Worm (Caenorhabditis elegans) whole organism, L4 larva: ENCODE measurements around the gene ser-7.
A peak's percentile ranks its signal among the peaks of the same experiment; 100 is the strongest.

Source experiments
- F37D6.2 ChIP-seq: sonication (generic microtip); optimal IDR thresholded peaks from 2 replicates; lab custom pipeline; 2016; ENCODE audit warnings: mild to moderate bottlenecking, missing genetic modification characterization, missing compliant biosample characterization
- T20F7.1 ChIP-seq: fragments of 200-800 bp; sonication (Bioruptor generic); optimal IDR thresholded peaks from 2 replicates; lab custom pipeline; 2018; ENCODE audit warnings: mild to moderate bottlenecking, missing genetic modification characterization, missing compliant biosample characterization
- T26A8.4 ChIP-seq: fragments of 200-800 bp; sonication (Bioruptor generic); IDR thresholded peaks from 2 replicates; pipeline ENCODE4 v1.3.6; 2022; ENCODE audit warnings: missing genetic modification characterization, missing compliant biosample characterization
- Y48G9A.11 ChIP-seq: fragments of 200-800 bp; sonication (Bioruptor generic); IDR thresholded peaks from 2 replicates; pipeline ENCODE4 v1.3.6; 2022; ENCODE audit warnings: missing genetic modification reagents, missing genetic modification characterization, missing compliant biosample characterization
- Y5F2A.4 ChIP-seq: fragments of 200-800 bp; sonication (Bioruptor generic); optimal IDR thresholded peaks from 2 replicates; lab custom pipeline; 2018; ENCODE audit warnings: mild to moderate bottlenecking, missing genetic modification characterization, missing compliant biosample characterization
- ZK337.2 ChIP-seq: fragments of 200-800 bp; sonication (Bioruptor generic); IDR thresholded peaks from 2 replicates; pipeline ENCODE4 v1.3.6; 2022; ENCODE audit warnings: missing genetic modification reagents, missing genetic modification characterization, missing compliant biosample characterization
- ZK546.5 ChIP-seq, 2 experiments: sonication (generic microtip); optimal IDR thresholded peaks; 2 replicates each; lab custom pipeline; 2017; ENCODE audit warnings: missing biosample characterization in 2 of 2, missing genetic modification characterization in 2 of 2
- aha-1 ChIP-seq: fragments of 150-350 bp; peaks from one replicate; lab custom pipeline; 2014; ENCODE audit warnings: missing biosample characterization, missing genetic modification characterization
- aly-2 ChIP-seq: sonication (generic microtip); optimal IDR thresholded peaks from 2 replicates; lab custom pipeline; 2018; ENCODE audit warnings: missing biosample characterization, missing genetic modification characterization
- ama-1 ChIP-seq: fragments of 150-350 bp; optimal IDR thresholded peaks from 2 replicates; lab custom pipeline; 2014; ENCODE audit warnings: inconsistent platforms, mixed read lengths
- arid-1 ChIP-seq: fragments of 200-800 bp; sonication (Bioruptor generic); conservative IDR thresholded peaks from 2 replicates; pipeline ENCODE4 v1.3.6; 2022; ENCODE audit warnings: missing genetic modification reagents, missing genetic modification characterization, missing compliant biosample characterization
- ceh-62 ChIP-seq: sonication (generic microtip); optimal IDR thresholded peaks from 2 replicates; lab custom pipeline; 2017; ENCODE audit warnings: missing biosample characterization, missing genetic modification characterization
- ces-1 ChIP-seq: fragments of 150-350 bp; sonication (generic microtip); optimal IDR thresholded peaks from 4 replicates; lab custom pipeline; 2014; ENCODE audit warnings: missing biosample characterization, missing genetic modification reagents, missing genetic modification characterization
- cey-2 ChIP-seq: sonication (generic microtip); optimal IDR thresholded peaks from 3 replicates; lab custom pipeline; 2017; ENCODE audit warnings: missing genetic modification characterization, mild to moderate bottlenecking, missing compliant biosample characterization, antibody characterized with exemption, borderline replicate concordance; ENCODE audit not compliant: insufficient read depth
- daf-12 ChIP-seq: fragments of 150-350 bp; optimal IDR thresholded peaks from 2 replicates; lab custom pipeline; 2014; ENCODE audit warnings: missing biosample characterization, missing genetic modification reagents, missing genetic modification characterization
- daf-16 ChIP-seq, 3 experiments: sonication (generic microtip); optimal IDR thresholded peaks; 2 replicates each; lab custom pipeline; 2016 to 2017; ENCODE audit warnings: missing genetic modification characterization in 3 of 3, missing genetic modification reagents in 3 of 3, mild to moderate bottlenecking in 2 of 3, missing compliant biosample characterization in 2 of 3, missing biosample characterization in 1 of 3, moderate library complexity in 1 of 3
- daf-8 ChIP-seq: fragments of 200-800 bp; sonication (Bioruptor generic); IDR thresholded peaks from 2 replicates; pipeline ENCODE4 v1.3.6; 2022; ENCODE audit warnings: missing genetic modification characterization, missing compliant biosample characterization
- dmd-6 ChIP-seq: fragments of 200-800 bp; sonication (Bioruptor generic); IDR thresholded peaks from 2 replicates; pipeline ENCODE4 v1.3.6; 2022; ENCODE audit warnings: missing genetic modification reagents, missing genetic modification characterization, missing compliant biosample characterization
- dpl-1 ChIP-seq: fragments of 150-350 bp; optimal IDR thresholded peaks from 2 replicates; lab custom pipeline; 2014; ENCODE audit warnings: missing biosample characterization, missing genetic modification reagents, missing genetic modification characterization
- dve-1 ChIP-seq: sonication (generic microtip); optimal IDR thresholded peaks from 2 replicates; lab custom pipeline; 2017; ENCODE audit warnings: antibody characterized with exemption, mild to moderate bottlenecking, missing genetic modification characterization, missing compliant biosample characterization; ENCODE audit not compliant: insufficient read depth
- egl-27 ChIP-seq: sonication (generic microtip); optimal IDR thresholded peaks from 3 replicates; lab custom pipeline; 2017; ENCODE audit warnings: missing biosample characterization, missing genetic modification reagents, missing genetic modification characterization
- hif-1 ChIP-seq, 2 experiments: sonication (generic microtip); optimal IDR thresholded peaks; 2 replicates each; lab custom pipeline; 2016 to 2017; ENCODE audit warnings: missing compliant biosample characterization in 2 of 2, missing genetic modification characterization in 2 of 2, missing genetic modification reagents in 2 of 2, missing genotype in 2 of 2, mild to moderate bottlenecking in 1 of 2
- hlh-30 ChIP-seq: sonication (generic microtip); optimal IDR thresholded peaks from 2 replicates; lab custom pipeline; 2017; ENCODE audit warnings: antibody characterized with exemption, mild to moderate bottlenecking, missing genetic modification characterization, missing compliant biosample characterization; ENCODE audit not compliant: insufficient read depth
- lim-7 ChIP-seq: fragments of 200-800 bp; sonication (Bioruptor generic); IDR thresholded peaks from 2 replicates; pipeline ENCODE4 v1.3.6; 2022; ENCODE audit warnings: missing genetic modification characterization, missing compliant biosample characterization
- lin-1 ChIP-seq: fragments of 200-800 bp; sonication (Bioruptor generic); IDR thresholded peaks from 2 replicates; pipeline ENCODE4 v1.3.6; 2022; ENCODE audit warnings: missing genetic modification reagents, missing genetic modification characterization, missing compliant biosample characterization
- lin-13 ChIP-seq: fragments of 150-350 bp; optimal IDR thresholded peaks from 2 replicates; lab custom pipeline; 2014; ENCODE audit warnings: missing biosample characterization, missing genetic modification reagents, missing genetic modification characterization
- lin-29 ChIP-seq: fragments of 200-800 bp; sonication (Bioruptor generic); IDR thresholded peaks from 2 replicates; pipeline ENCODE4 v1.3.6; 2022; ENCODE audit warnings: missing genetic modification reagents, missing genetic modification characterization, missing compliant biosample characterization
- lin-38 ChIP-seq: fragments of 200-800 bp; sonication (Bioruptor generic); IDR thresholded peaks from 2 replicates; pipeline ENCODE4 v1.3.6; 2022; ENCODE audit warnings: missing genetic modification reagents, missing genetic modification characterization, missing compliant biosample characterization
- mes-2 ChIP-seq: sonication (generic microtip); optimal IDR thresholded peaks from 2 replicates; lab custom pipeline; 2016; ENCODE audit warnings: missing genotype, mild to moderate bottlenecking, missing genetic modification characterization, missing compliant biosample characterization; ENCODE audit not compliant: poor library complexity, severe bottlenecking
- nhr-11 ChIP-seq: fragments of 150-350 bp; optimal IDR thresholded peaks from 2 replicates; lab custom pipeline; 2014; ENCODE audit warnings: missing biosample characterization, missing genetic modification characterization
- nhr-25 ChIP-seq: sonication (generic microtip); optimal IDR thresholded peaks from 2 replicates; lab custom pipeline; 2017; ENCODE audit warnings: missing genetic modification characterization, mild to moderate bottlenecking, missing compliant biosample characterization, antibody characterized with exemption, moderate library complexity, borderline replicate concordance; ENCODE audit not compliant: insufficient read depth
- nhr-28 ChIP-seq: fragments of 150-350 bp; optimal IDR thresholded peaks from 2 replicates; lab custom pipeline; 2014; ENCODE audit warnings: missing biosample characterization, missing genetic modification characterization
- nhr-41 ChIP-seq: fragments of 200-800 bp; sonication (Bioruptor generic); IDR thresholded peaks from 2 replicates; pipeline ENCODE4 v1.3.6; 2022; ENCODE audit warnings: missing genetic modification reagents, missing genetic modification characterization, missing compliant biosample characterization
- nhr-42 ChIP-seq: fragments of 200-800 bp; sonication (Bioruptor generic); IDR thresholded peaks from 2 replicates; pipeline ENCODE4 v1.3.6; 2022; ENCODE audit warnings: missing genetic modification characterization, missing compliant biosample characterization
- nhr-6 ChIP-seq: fragments of 150-350 bp; optimal IDR thresholded peaks from 2 replicates; lab custom pipeline; 2014; ENCODE audit warnings: missing biosample characterization, missing genetic modification characterization
- nhr-76 ChIP-seq: fragments of 150-350 bp; optimal IDR thresholded peaks from 2 replicates; lab custom pipeline; 2014; ENCODE audit warnings: missing biosample characterization, missing genetic modification characterization
- snpc-1.2 ChIP-seq: fragments of 200-800 bp; sonication (Bioruptor generic); IDR thresholded peaks from 2 replicates; pipeline ENCODE4 v1.3.6; 2022; ENCODE audit warnings: missing genetic modification reagents, missing genetic modification characterization, missing compliant biosample characterization
- spr-3 ChIP-seq: fragments of 200-800 bp; sonication (Bioruptor generic); optimal IDR thresholded peaks from 2 replicates; lab custom pipeline; 2018; ENCODE audit warnings: mild to moderate bottlenecking, missing genetic modification characterization, missing compliant biosample characterization
- unc-62 ChIP-seq, 3 experiments: fragments of 150-350 bp in 1 of 3; sonication (generic microtip); optimal IDR thresholded peaks in 2 of 3; peaks in 1 of 3; 1 replicate in 1 of 3; 2 replicates in 2 of 3; lab custom pipeline; 2014 to 2017; ENCODE audit warnings: missing biosample characterization in 3 of 3, missing genetic modification characterization in 3 of 3, missing genetic modification reagents in 3 of 3, missing genotype in 1 of 3
- vab-7 ChIP-seq: fragments of 200-800 bp; sonication (Bioruptor generic); IDR thresholded peaks from 2 replicates; pipeline ENCODE4 v1.3.6; 2022; ENCODE audit warnings: missing genetic modification reagents, missing genetic modification characterization, missing compliant biosample characterization
- zip-11 ChIP-seq: fragments of 200-800 bp; sonication (Bioruptor generic); IDR thresholded peaks from 2 replicates; pipeline ENCODE4 v1.3.6; 2022; ENCODE audit warnings: missing genetic modification characterization, missing compliant biosample characterization
- zip-2 ChIP-seq: fragments of 150-350 bp; optimal IDR thresholded peaks from 2 replicates; lab custom pipeline; 2014; ENCODE audit warnings: missing biosample characterization, missing genetic modification characterization
- ztf-11 ChIP-seq: fragments of 150-350 bp; optimal IDR thresholded peaks from 2 replicates; lab custom pipeline; 2014; ENCODE audit warnings: missing biosample characterization, missing genetic modification characterization

Gene ser-7

DNA sequence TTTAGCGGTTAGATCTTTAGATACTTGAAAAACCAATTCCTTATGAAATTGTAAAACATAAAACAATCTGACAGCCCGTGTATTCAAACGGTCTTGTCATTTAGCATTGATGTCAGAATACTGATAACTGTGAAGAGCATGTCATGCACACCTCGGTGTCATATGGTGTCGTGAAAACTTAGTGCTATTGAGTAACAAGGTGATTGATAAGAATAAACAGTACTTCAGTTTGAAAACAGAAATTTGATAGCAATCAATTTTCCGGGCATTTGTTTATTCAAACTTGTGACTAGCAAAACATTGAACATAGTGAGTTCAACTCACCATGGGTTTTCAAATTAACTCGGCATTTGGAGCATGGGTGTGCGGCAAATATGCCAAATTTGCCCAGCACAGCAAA, 21.9 kb downstream of the ser-7 start (continued):
- TF ChIP-seq egl-27 (tag; lab: Kevin White, UChicago) (no peak), hlh-30 (tag; lab: Kevin White, UChicago) (peak; percentile 68), F37D6.2 (no peak), dve-1 (tag; lab: Kevin White, UChicago) (peak; percentile 90), aly-2 (tag; lab: Kevin White, UChicago) (no peak), daf-12 (tag; lab: Kevin White, UChicago) (no peak), ces-1 (GFP tag; lab: Kevin White, UChicago) (no peak), ceh-62 (tag; lab: Kevin White, UChicago) (no peak), nhr-6 (tag; lab: Kevin White, UChicago) (no peak), arid-1 (no peak), nhr-11 (no peak), snpc-1.2 (GFP tag; lab: Robert Waterston, UW) (0 out of 2 replicates have a peak, but pooled peaks have one; percentile 19), nhr-42 (GFP tag; lab: Robert Waterston, UW) (no peak), zip-11 (GFP tag; lab: Robert Waterston, UW) (no peak), T20F7.1 (GFP tag; lab: Kevin White, UChicago) (no peak), zip-2 (tag; lab: Kevin White, UChicago) (no peak), Y48G9A.11 (GFP tag; lab: Robert Waterston, UW) (no peak), nhr-28 (tag; lab: Kevin White, UChicago) (peak; percentile 68), dpl-1 (GFP tag; lab: Kevin White, UChicago) (no peak), Y5F2A.4 (GFP tag; lab: Kevin White, UChicago) (no peak), lin-13 (GFP tag; lab: Kevin White, UChicago) (no peak), vab-7 (GFP tag; lab: Robert Waterston, UW) (no peak)

DNA sequence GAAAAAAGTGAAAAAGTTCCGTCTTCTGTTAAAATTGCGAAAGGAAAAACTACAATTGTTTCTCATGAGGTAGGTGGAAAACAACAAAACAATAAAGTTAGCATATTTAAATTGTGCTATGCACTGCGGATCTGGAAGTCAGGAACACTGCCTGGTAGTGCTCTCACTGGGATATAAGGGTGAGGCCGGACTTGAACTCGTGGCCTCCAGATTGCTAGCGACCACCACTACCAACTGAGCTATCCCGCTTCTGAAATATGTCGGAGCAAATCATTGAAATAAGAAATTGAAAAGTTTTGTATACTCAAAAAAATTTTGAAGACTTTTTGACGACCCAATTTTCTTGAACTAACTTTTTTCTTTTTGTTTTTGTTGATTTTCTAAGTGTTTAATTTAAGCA, 23.2 kb downstream of the ser-7 start:
- TF ChIP-seq daf-16 (GFP tag; optimal IDR thresholded peaks at IDR 0.05; lab: Kevin White, UChicago) (no peak), daf-16 (tag; optimal IDR thresholded peaks at IDR 0.05; lab: Kevin White, UChicago) (peak; percentile 18), ZK546.5 (tag; optimal IDR thresholded peaks at IDR 0.05; lab: Kevin White, UChicago) (no peak), snpc-1.2 (GFP tag; lab: Robert Waterston, UW) (peak; percentile 37; the same call in 1 of the 2 replicates), ztf-11 (tag; lab: Kevin White, UChicago) (no peak), ZK337.2 (GFP tag; lab: Robert Waterston, UW) (peak; percentile 15; the same call in 1 of the 2 replicates)
- TF ChIP-seq, all 104 proteins: peak for 3

DNA sequence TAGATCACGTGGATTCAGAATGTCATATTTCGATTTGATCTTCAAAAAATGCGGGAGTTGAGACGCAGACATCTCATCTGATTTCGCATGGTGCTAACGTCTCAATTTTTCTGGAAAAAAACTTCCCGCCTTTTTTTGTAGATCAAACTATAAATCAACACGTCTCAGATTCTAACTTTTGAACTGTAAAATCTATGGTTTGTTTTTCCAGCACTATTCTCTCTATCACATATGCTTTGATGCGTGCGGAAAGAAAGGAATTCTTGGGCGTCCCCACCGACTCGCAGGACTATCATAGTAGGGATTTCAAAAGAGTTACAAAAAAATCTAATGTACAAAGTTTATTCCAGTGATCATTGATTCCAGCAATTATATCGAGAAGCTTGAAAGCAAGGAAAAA, 24.3 kb downstream of the ser-7 start:
- TF ChIP-seq aha-1: peak; percentile 38
- TF ChIP-seq lin-38: no peak

DNA sequence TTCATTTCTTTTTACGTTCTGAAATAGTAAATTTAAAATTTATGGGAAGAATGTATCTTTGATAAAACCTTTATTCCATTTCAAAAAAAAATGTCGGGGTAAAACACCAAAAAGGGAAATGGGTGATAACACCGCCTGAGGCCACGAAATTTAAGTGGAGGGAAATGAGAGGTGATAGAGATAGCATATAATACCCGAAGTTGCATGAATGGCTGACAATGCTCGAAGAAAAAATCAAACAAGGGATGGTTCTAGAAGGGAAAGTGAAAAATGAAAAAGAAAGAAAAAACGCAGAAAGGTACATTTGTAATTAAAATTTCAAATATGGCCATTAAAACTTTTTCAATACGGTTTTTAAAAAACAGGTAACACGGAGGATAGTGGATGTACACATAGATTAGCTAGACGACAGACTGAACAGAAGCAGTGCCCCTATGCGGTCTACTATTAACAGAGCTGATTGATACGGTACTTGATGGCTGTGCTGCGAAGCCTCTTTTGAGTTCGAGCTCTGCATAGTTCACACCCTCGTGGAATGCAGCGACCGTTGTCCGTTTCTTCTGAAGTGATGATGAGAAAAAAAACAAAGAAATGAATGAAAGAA, 24.9 kb downstream of the ser-7 start:
- TF ChIP-seq lin-13 (GFP tag; lab: Kevin White, UChicago): no peak
- TF ChIP-seq ces-1 (GFP tag; lab: Kevin White, UChicago): no peak
- TF ChIP-seq ZK337.2 (GFP tag; lab: Robert Waterston, UW): no peak
- no peak for TF ChIP-seq dmd-6
- TF ChIP-seq zip-11 (GFP tag; lab: Robert Waterston, UW): no peak
- no peak for TF ChIP-seq spr-3 (GFP tag; lab: Kevin White, UChicago)
- no peak for TF ChIP-seq daf-8
- TF ChIP-seq ama-1: no peak
- TF ChIP-seq hif-1 (tag; optimal IDR thresholded peaks at IDR 0.05; lab: Kevin White, UChicago): no peak
- no peak for TF ChIP-seq lim-7
- TF ChIP-seq Y5F2A.4 (GFP tag; lab: Kevin White, UChicago): peak; percentile 26
- TF ChIP-seq T26A8.4 (GFP tag; lab: Robert Waterston, UW): peak; percentile 85
- no peak for TF ChIP-seq F37D6.2
- TF ChIP-seq mes-2 (tag; lab: Kevin White, UChicago): peak; percentile 57
- TF ChIP-seq lin-1: no peak
- TF ChIP-seq cey-2 (tag; lab: Kevin White, UChicago): no peak
- TF ChIP-seq unc-62 (GFP tag; optimal IDR thresholded peaks at IDR 0.05 in 1 of 2; lab: Kevin White, UChicago): peak in 1 of 2 experiments; percentile 74
- no peak for TF ChIP-seq unc-62 (tag; optimal IDR thresholded peaks at IDR 0.05; lab: Kevin White, UChicago)
- no peak for TF ChIP-seq nhr-76 (tag; lab: Kevin White, UChicago)
- TF ChIP-seq lin-29: no peak
- TF ChIP-seq nhr-41 (GFP tag; lab: Robert Waterston, UW): no peak
- no peak for TF ChIP-seq nhr-25 (tag; lab: Kevin White, UChicago)
